Worm (Caenorhabditis elegans) whole organism, early embryonic: ENCODE data around the gene pals-22.

Experiments
- ama-1 ChIP-seq: fragments of 150-350 bp; optimal IDR thresholded peaks from 2 replicates; lab custom pipeline; 2014
- ets-7 ChIP-seq: sonication (generic microtip); optimal IDR thresholded peaks from 2 replicates; lab custom pipeline; 2016; ENCODE audit warnings: missing genotype, missing genetic modification characterization, missing compliant biosample characterization
- hnd-1 ChIP-seq: sonication (generic microtip); optimal IDR thresholded peaks from 2 replicates; lab custom pipeline; 2016; ENCODE audit warnings: missing genetic modification characterization, missing compliant biosample characterization
- sea-1 ChIP-seq: fragments of 200-800 bp; sonication (Bioruptor generic); conservative IDR thresholded peaks from 2 replicates; pipeline ENCODE4 v1.3.6; 2022; ENCODE audit warnings: missing genetic modification characterization, missing compliant biosample characterization

ce11 chrIII:84372-84771 is 47.8 kb upstream of the pals-22 start:
- no peak for TF ChIP-seq ama-1 (lab: Kevin White, UChicago)
- TF ChIP-seq ets-7 (tag; lab: Kevin White, UChicago): no peak
- no peak for TF ChIP-seq hnd-1 (tag; lab: Kevin White, UChicago)
- TF ChIP-seq sea-1: no peak
